Worm (Caenorhabditis elegans) whole organism, L4 larva: Measurements from ENCODE around the gene F14H12.2.

Source experiments
- F10B5.3 ChIP-seq: sonication (generic microtip); optimal IDR thresholded peaks from 2 replicates; lab custom pipeline; 2016; ENCODE audit warnings: mild to moderate bottlenecking, missing genetic modification characterization, missing compliant biosample characterization
- F37D6.2 ChIP-seq: sonication (generic microtip); optimal IDR thresholded peaks from 2 replicates; lab custom pipeline; 2016; ENCODE audit warnings: mild to moderate bottlenecking, missing genetic modification characterization, missing compliant biosample characterization
- T26A8.4 ChIP-seq: fragments of 200-800 bp; sonication (Bioruptor generic); IDR thresholded peaks from 2 replicates; pipeline ENCODE4 v1.3.6; 2022; ENCODE audit warnings: missing genetic modification characterization, missing compliant biosample characterization
- Y48G9A.11 ChIP-seq: fragments of 200-800 bp; sonication (Bioruptor generic); IDR thresholded peaks from 2 replicates; pipeline ENCODE4 v1.3.6; 2022; ENCODE audit warnings: missing genetic modification reagents, missing genetic modification characterization, missing compliant biosample characterization
- Y5F2A.4 ChIP-seq: fragments of 200-800 bp; sonication (Bioruptor generic); optimal IDR thresholded peaks from 2 replicates; lab custom pipeline; 2018; ENCODE audit warnings: mild to moderate bottlenecking, missing genetic modification characterization, missing compliant biosample characterization
- ZK337.2 ChIP-seq: fragments of 200-800 bp; sonication (Bioruptor generic); IDR thresholded peaks from 2 replicates; pipeline ENCODE4 v1.3.6; 2022; ENCODE audit warnings: missing genetic modification reagents, missing genetic modification characterization, missing compliant biosample characterization
- aha-1 ChIP-seq: fragments of 150-350 bp; peaks from one replicate; lab custom pipeline; 2014; ENCODE audit warnings: missing biosample characterization, missing genetic modification characterization
- attf-4 ChIP-seq: sonication (generic microtip); optimal IDR thresholded peaks from 3 replicates; lab custom pipeline; 2017; ENCODE audit warnings: missing biosample characterization, missing genetic modification characterization
- ceh-32 ChIP-seq: sonication (generic microtip); optimal IDR thresholded peaks from 2 replicates; lab custom pipeline; 2016; ENCODE audit warnings: mild to moderate bottlenecking, missing genetic modification characterization, missing compliant biosample characterization; ENCODE audit not compliant: poor library complexity
- ctbp-1 ChIP-seq: fragments of 200-800 bp; sonication (Bioruptor generic); IDR thresholded peaks from 2 replicates; pipeline ENCODE4 v1.3.6; 2022; ENCODE audit warnings: missing genetic modification reagents, missing genetic modification characterization, missing compliant biosample characterization
- daf-16 ChIP-seq, 3 experiments: sonication (generic microtip); optimal IDR thresholded peaks; 2 replicates each; lab custom pipeline; 2016 to 2017; ENCODE audit warnings: missing genetic modification characterization in 3 of 3, missing genetic modification reagents in 3 of 3, mild to moderate bottlenecking in 2 of 3, missing compliant biosample characterization in 2 of 3, missing biosample characterization in 1 of 3, moderate library complexity in 1 of 3
- daf-8 ChIP-seq: fragments of 200-800 bp; sonication (Bioruptor generic); IDR thresholded peaks from 2 replicates; pipeline ENCODE4 v1.3.6; 2022; ENCODE audit warnings: missing genetic modification characterization, missing compliant biosample characterization
- duxl-1 ChIP-seq: sonication (generic microtip); optimal IDR thresholded peaks from 2 replicates; lab custom pipeline; 2016; ENCODE audit warnings: mild to moderate bottlenecking, missing genetic modification characterization, moderate library complexity, missing compliant biosample characterization; ENCODE audit not compliant: poor library complexity
- egl-27 ChIP-seq: sonication (generic microtip); optimal IDR thresholded peaks from 3 replicates; lab custom pipeline; 2017; ENCODE audit warnings: missing biosample characterization, missing genetic modification reagents, missing genetic modification characterization
- fkh-10 ChIP-seq: fragments of 150-350 bp; optimal IDR thresholded peaks from 2 replicates; lab custom pipeline; 2014; ENCODE audit warnings: missing biosample characterization, missing genetic modification reagents, missing genetic modification characterization
- hif-1 ChIP-seq, 2 experiments: sonication (generic microtip); optimal IDR thresholded peaks; 2 replicates each; lab custom pipeline; 2016 to 2017; ENCODE audit warnings: missing compliant biosample characterization in 2 of 2, missing genetic modification characterization in 2 of 2, missing genetic modification reagents in 2 of 2, missing genotype in 2 of 2, mild to moderate bottlenecking in 1 of 2
- hlh-11 ChIP-seq: fragments of 200-800 bp; sonication (Bioruptor generic); optimal IDR thresholded peaks from 2 replicates; lab custom pipeline; 2018; ENCODE audit warnings: mild to moderate bottlenecking, missing genetic modification characterization, missing compliant biosample characterization
- hmg-1.1 ChIP-seq: fragments of 200-800 bp; sonication (Bioruptor generic); IDR thresholded peaks from 2 replicates; pipeline ENCODE4 v1.3.6; 2022; ENCODE audit warnings: missing genetic modification reagents, missing genetic modification characterization, missing compliant biosample characterization
- jun-1 ChIP-seq: fragments of 150-350 bp; optimal IDR thresholded peaks from 2 replicates; lab custom pipeline; 2014; ENCODE audit warnings: missing biosample characterization, missing genetic modification reagents, missing genetic modification characterization
- lim-7 ChIP-seq: fragments of 200-800 bp; sonication (Bioruptor generic); IDR thresholded peaks from 2 replicates; pipeline ENCODE4 v1.3.6; 2022; ENCODE audit warnings: missing genetic modification characterization, missing compliant biosample characterization
- lin-1 ChIP-seq: fragments of 200-800 bp; sonication (Bioruptor generic); IDR thresholded peaks from 2 replicates; pipeline ENCODE4 v1.3.6; 2022; ENCODE audit warnings: missing genetic modification reagents, missing genetic modification characterization, missing compliant biosample characterization
- lin-13 ChIP-seq: fragments of 150-350 bp; optimal IDR thresholded peaks from 2 replicates; lab custom pipeline; 2014; ENCODE audit warnings: missing biosample characterization, missing genetic modification reagents, missing genetic modification characterization
- lin-29 ChIP-seq: fragments of 200-800 bp; sonication (Bioruptor generic); IDR thresholded peaks from 2 replicates; pipeline ENCODE4 v1.3.6; 2022; ENCODE audit warnings: missing genetic modification reagents, missing genetic modification characterization, missing compliant biosample characterization
- lin-38 ChIP-seq: fragments of 200-800 bp; sonication (Bioruptor generic); IDR thresholded peaks from 2 replicates; pipeline ENCODE4 v1.3.6; 2022; ENCODE audit warnings: missing genetic modification reagents, missing genetic modification characterization, missing compliant biosample characterization
- lin-39 ChIP-seq: fragments of 150-350 bp; optimal IDR thresholded peaks from 2 replicates; lab custom pipeline; 2014; ENCODE audit warnings: missing biosample characterization, missing genetic modification reagents, missing genetic modification characterization
- lir-3 ChIP-seq: sonication (generic microtip); optimal IDR thresholded peaks from 2 replicates; lab custom pipeline; 2016; ENCODE audit warnings: mild to moderate bottlenecking, missing genetic modification characterization, missing compliant biosample characterization
- lsy-2 ChIP-seq, 2 experiments: fragments of 150-350 bp in 1 of 2; sonication (generic microtip) in 1 of 2; optimal IDR thresholded peaks; 2 replicates each; lab custom pipeline; 2014 to 2017; ENCODE audit warnings: missing biosample characterization in 2 of 2, missing genetic modification characterization in 2 of 2
- mep-1 ChIP-seq: fragments of 150-350 bp; sonication (generic microtip); optimal IDR thresholded peaks from 3 replicates; lab custom pipeline; 2014; ENCODE audit warnings: missing biosample characterization, missing genetic modification characterization
- mxl-2 ChIP-seq: fragments of 200-800 bp; sonication (Bioruptor generic); conservative IDR thresholded peaks from 2 replicates; pipeline ENCODE4 v1.3.6; 2022; ENCODE audit warnings: missing genetic modification reagents, missing genetic modification characterization, missing compliant biosample characterization
- nhr-10 ChIP-seq: fragments of 150-350 bp; optimal IDR thresholded peaks from 2 replicates; lab custom pipeline; 2014; ENCODE audit warnings: missing biosample characterization, missing genetic modification characterization
- nhr-102 ChIP-seq: sonication (generic microtip); optimal IDR thresholded peaks from 2 replicates; lab custom pipeline; 2016; ENCODE audit warnings: mild to moderate bottlenecking, missing genetic modification characterization, moderate library complexity, missing compliant biosample characterization
- nhr-11 ChIP-seq: fragments of 150-350 bp; optimal IDR thresholded peaks from 2 replicates; lab custom pipeline; 2014; ENCODE audit warnings: missing biosample characterization, missing genetic modification characterization
- nhr-237 ChIP-seq: sonication (generic microtip); optimal IDR thresholded peaks from 2 replicates; lab custom pipeline; 2017; ENCODE audit warnings: missing biosample characterization, missing genetic modification characterization
- nhr-25 ChIP-seq: sonication (generic microtip); optimal IDR thresholded peaks from 2 replicates; lab custom pipeline; 2017; ENCODE audit warnings: missing genetic modification characterization, mild to moderate bottlenecking, missing compliant biosample characterization, antibody characterized with exemption, moderate library complexity, borderline replicate concordance; ENCODE audit not compliant: insufficient read depth
- nhr-42 ChIP-seq: fragments of 200-800 bp; sonication (Bioruptor generic); IDR thresholded peaks from 2 replicates; pipeline ENCODE4 v1.3.6; 2022; ENCODE audit warnings: missing genetic modification characterization, missing compliant biosample characterization
- nhr-6 ChIP-seq: fragments of 150-350 bp; optimal IDR thresholded peaks from 2 replicates; lab custom pipeline; 2014; ENCODE audit warnings: missing biosample characterization, missing genetic modification characterization
- nhr-76 ChIP-seq: fragments of 150-350 bp; optimal IDR thresholded peaks from 2 replicates; lab custom pipeline; 2014; ENCODE audit warnings: missing biosample characterization, missing genetic modification characterization
- pha-4 ChIP-seq, 2 experiments: fragments of 150-350 bp in 1 of 2; fragments of 200-800 bp in 1 of 2; sonication (Bioruptor generic) in 1 of 2; IDR thresholded peaks in 1 of 2; optimal IDR thresholded peaks in 1 of 2; 2 replicates each; pipeline versions ENCODE4 v1.3.6 to Lab custom; 2014 to 2022; ENCODE audit warnings: missing genetic modification characterization in 2 of 2, missing genetic modification reagents in 2 of 2, missing biosample characterization in 1 of 2, missing compliant biosample characterization in 1 of 2
- php-3 ChIP-seq: fragments of 200-800 bp; sonication (Bioruptor generic); IDR thresholded peaks from 2 replicates; pipeline ENCODE4 v1.3.6; 2022; ENCODE audit warnings: missing genetic modification reagents, missing genetic modification characterization, missing compliant biosample characterization
- sdz-12 ChIP-seq: fragments of 200-800 bp; sonication (Bioruptor generic); optimal IDR thresholded peaks from 2 replicates; lab custom pipeline; 2018; ENCODE audit warnings: mild to moderate bottlenecking, missing genetic modification characterization, missing compliant biosample characterization
- tag-97 ChIP-seq: fragments of 200-800 bp; sonication (Bioruptor generic); IDR thresholded peaks from 2 replicates; pipeline ENCODE4 v1.3.6; 2022; ENCODE audit warnings: missing genetic modification characterization, missing compliant biosample characterization
- unc-130 ChIP-seq: sonication (generic microtip); optimal IDR thresholded peaks from 2 replicates; lab custom pipeline; 2016; ENCODE audit warnings: missing genetic modification reagents, missing genetic modification characterization, missing compliant biosample characterization
- unc-39 ChIP-seq: sonication (generic microtip); optimal IDR thresholded peaks from 2 replicates; lab custom pipeline; 2017; ENCODE audit warnings: missing biosample characterization, missing genetic modification characterization
- unc-62 ChIP-seq, 3 experiments: fragments of 150-350 bp in 1 of 3; sonication (generic microtip); optimal IDR thresholded peaks in 2 of 3; peaks in 1 of 3; 1 replicate in 1 of 3; 2 replicates in 2 of 3; lab custom pipeline; 2014 to 2017; ENCODE audit warnings: missing biosample characterization in 3 of 3, missing genetic modification characterization in 3 of 3, missing genetic modification reagents in 3 of 3, missing genotype in 1 of 3
- vab-7 ChIP-seq: fragments of 200-800 bp; sonication (Bioruptor generic); IDR thresholded peaks from 2 replicates; pipeline ENCODE4 v1.3.6; 2022; ENCODE audit warnings: missing genetic modification reagents, missing genetic modification characterization, missing compliant biosample characterization
- zfp-2 ChIP-seq: sonication (generic microtip); optimal IDR thresholded peaks from 2 replicates; lab custom pipeline; 2016; ENCODE audit warnings: mild to moderate bottlenecking, missing genetic modification characterization, missing compliant biosample characterization
- zfp-3 ChIP-seq: fragments of 200-800 bp; sonication (Bioruptor generic); conservative IDR thresholded peaks from 2 replicates; pipeline ENCODE4 v1.3.6; 2022; ENCODE audit warnings: missing genetic modification reagents, missing genetic modification characterization, missing compliant biosample characterization
- zip-2 ChIP-seq: fragments of 150-350 bp; optimal IDR thresholded peaks from 2 replicates; lab custom pipeline; 2014; ENCODE audit warnings: missing biosample characterization, missing genetic modification characterization

F14H12.2 gene

ce11 chrX:4388834-4389409 is 38.6 kb downstream of the F14H12.2 start, which contains the start of gene dpy-23 (continued):
- peak; percentile 60 for TF ChIP-seq lin-38
- peak; percentile 67 for TF ChIP-seq nhr-102
- TF ChIP-seq nhr-76 (tag; lab: Kevin White, UChicago) = no peak
- no peak for TF ChIP-seq tag-97 (GFP tag; lab: Robert Waterston, UW)
- peak; percentile 53; the same call in 1 of the 2 replicates for TF ChIP-seq vab-7 (GFP tag; lab: Robert Waterston, UW)
- peak; percentile 98 for TF ChIP-seq hlh-11 (tag; lab: Kevin White, UChicago)
- no peak for TF ChIP-seq attf-4 (tag; lab: Kevin White, UChicago)
- peak; percentile 70 for TF ChIP-seq fkh-10 (GFP tag; lab: Kevin White, UChicago)
- TF ChIP-seq nhr-25 (tag; lab: Kevin White, UChicago) = peak; percentile 90
- TF ChIP-seq sdz-12 (GFP tag; lab: Kevin White, UChicago) = no peak
- no peak for TF ChIP-seq lin-29 (GFP tag; lab: Robert Waterston, UW)
- TF ChIP-seq lsy-2 (tag; optimal IDR thresholded peaks at IDR 0.05; lab: Kevin White, UChicago) = peak; percentile 80 to 89
- peak in 1 of 2 experiments; percentile 61 for TF ChIP-seq unc-62 (GFP tag; optimal IDR thresholded peaks at IDR 0.05 in 1 of 2; lab: Kevin White, UChicago)
- no peak for TF ChIP-seq unc-62 (tag; optimal IDR thresholded peaks at IDR 0.05; lab: Kevin White, UChicago)
- TF ChIP-seq daf-8 (GFP tag; lab: Robert Waterston, UW) = no peak
- peak; percentile 38 for TF ChIP-seq zip-2 (tag; lab: Kevin White, UChicago)
- peak; percentile 82 for TF ChIP-seq jun-1 (tag; lab: Kevin White, UChicago)
- peak; percentile 95 for TF ChIP-seq nhr-6
- TF ChIP-seq lin-13 (GFP tag; lab: Kevin White, UChicago) = peak; percentile 91
- TF ChIP-seq F37D6.2 (tag; lab: Kevin White, UChicago) = peak; percentile 84
- TF ChIP-seq ZK337.2 (GFP tag; lab: Robert Waterston, UW) = no peak
- TF ChIP-seq Y48G9A.11 (GFP tag; lab: Robert Waterston, UW) = no peak
- TF ChIP-seq pha-4 (GFP tag; IDR thresholded peaks at IDR 0.05; lab: Robert Waterston, UW) = peak; percentile 73
- TF ChIP-seq pha-4 (tag; optimal IDR thresholded peaks at IDR 0.05; lab: Kevin White, UChicago) = peak; percentile 69
- TF ChIP-seq zfp-3 (GFP tag; lab: Robert Waterston, UW) = peak; percentile 67; the same call in 1 of the 2 replicates
- no peak for TF ChIP-seq unc-130
- no peak for TF ChIP-seq unc-39
- no peak for TF ChIP-seq mxl-2 (GFP tag; lab: Robert Waterston, UW)
- no peak for TF ChIP-seq php-3 (GFP tag; lab: Robert Waterston, UW)
- TF ChIP-seq lim-7 (GFP tag; lab: Robert Waterston, UW) = peak; percentile 63
- TF ChIP-seq T26A8.4 (GFP tag; lab: Robert Waterston, UW) = peak; percentile 82
- TF ChIP-seq ctbp-1 = peak; percentile 94
- peak; percentile 1 to 47 for TF ChIP-seq daf-16 (GFP tag; optimal IDR thresholded peaks at IDR 0.05; lab: Kevin White, UChicago)
- TF ChIP-seq daf-16 (tag; optimal IDR thresholded peaks at IDR 0.05; lab: Kevin White, UChicago) = peak; percentile 73
- TF ChIP-seq duxl-1 (tag; lab: Kevin White, UChicago) = peak; percentile 58
- TF ChIP-seq nhr-11 (tag; lab: Kevin White, UChicago) = peak; percentile 92
- TF ChIP-seq F10B5.3 (tag; lab: Kevin White, UChicago) = peak; percentile 0
- TF ChIP-seq zfp-2 (tag; lab: Kevin White, UChicago) = peak; percentile 27
- TF ChIP-seq aha-1 (tag; lab: Kevin White, UChicago) = peak; percentile 99
- TF ChIP-seq lin-1 (GFP tag; lab: Robert Waterston, UW) = 0 out of 2 replicates have a peak, but pooled peaks have one; percentile 49
- peak; percentile 97 for TF ChIP-seq mep-1 (tag; lab: Kevin White, UChicago)
- no peak for TF ChIP-seq lir-3 (tag; lab: Kevin White, UChicago)
- TF ChIP-seq egl-27 (tag; lab: Kevin White, UChicago) = no peak
- peak; percentile 85 for TF ChIP-seq nhr-10 (tag; lab: Kevin White, UChicago)
- TF ChIP-seq nhr-237 (tag; lab: Kevin White, UChicago) = no peak
- TF ChIP-seq hmg-1.1 (GFP tag; lab: Robert Waterston, UW) = peak; percentile 93
- TF ChIP-seq ceh-32 = no peak
- TF ChIP-seq hif-1 (tag; optimal IDR thresholded peaks at IDR 0.05; lab: Kevin White, UChicago) = peak in 1 of 2 experiments; percentile 80
- TF ChIP-seq nhr-42 (GFP tag; lab: Robert Waterston, UW) = peak; percentile 77; the same call in 1 of the 2 replicates
- TF ChIP-seq Y5F2A.4 (GFP tag; lab: Kevin White, UChicago) = no peak
- TF ChIP-seq lin-39 (tag; lab: Kevin White, UChicago) = no peak
